Fruit fly (Drosophila melanogaster): Measurements from ENCODE around the gene obst-E.

The obst-E gene

dm6 chr2L:5771179-5771578, 5.2 kb upstream of the obst-E start (continued):
- TF ChIP-seq CG8290 (GFP tag; optimal IDR thresholded peaks at IDR 0.05) (peak; percentile 10), CG8290 (tag; optimal IDR thresholded peaks at IDR 0.05) (no peak), CG8944 (GFP tag; optimal IDR thresholded peaks at IDR 0.05) (peak; percentile 26), CG6683 (GFP tag; optimal IDR thresholded peaks at IDR 0.05) (no peak), stwl (tag; optimal IDR thresholded peaks at IDR 0.05) (peak; percentile 78), CG16813 (GFP tag; IDR thresholded peaks at IDR 0.05; ENCODE audit: partially characterized antibody) (peak; percentile 60), CG14667 (GFP tag; IDR thresholded peaks at IDR 0.05) (peak; percentile 41; the same call in 1 of the 2 replicates), slp2 (GFP tag; optimal IDR thresholded peaks at IDR 0.05) (no peak), amos (GFP tag; IDR thresholded peaks at IDR 0.05; ENCODE audit: partially characterized antibody) (peak; percentile 82), Dref (GFP tag; IDR thresholded peaks at IDR 0.05) (no peak), CG6813 (GFP tag; optimal IDR thresholded peaks at IDR 0.05) (no peak), vnd (GFP tag; IDR thresholded peaks at IDR 0.05; ENCODE audit: partially characterized antibody) (peak; percentile 50; the same call in 2 of the 3 replicates), sim (GFP tag; IDR thresholded peaks at IDR 0.05) (no peak), peb (GFP tag; IDR thresholded peaks at IDR 0.05) (no peak), CG9932 (GFP tag; IDR thresholded peaks at IDR 0.05) (peak; percentile 79), Lhr (GFP tag; optimal IDR thresholded peaks at IDR 0.05) (no peak), Scr (GFP tag; IDR thresholded peaks at IDR 0.05; ENCODE audit: partially characterized antibody) (0 out of 2 replicates have a peak, but pooled peaks have one; percentile 30), lmd (GFP tag; IDR thresholded peaks at IDR 0.05) (peak; percentile 46; the same call in 1 of the 2 replicates), dpn (GFP tag; optimal IDR thresholded peaks at IDR 0.05) (peak; percentile 32 to 53), CG2712 (tag; optimal IDR thresholded peaks at IDR 0.05) (no peak), CG9876 (GFP tag; optimal IDR thresholded peaks at IDR 0.05) (peak; percentile 8), CG3847 (GFP tag; IDR thresholded peaks at IDR 0.05) (peak; percentile 53; the same call in 1 of the 2 replicates), Blimp-1 (GFP tag; optimal IDR thresholded peaks at IDR 0.05) (no peak), CG1602 (GFP tag; optimal IDR thresholded peaks at IDR 0.05) (peak; percentile 32), wek (GFP tag; optimal IDR thresholded peaks at IDR 0.05) (no peak), CG7839 (tag; optimal IDR thresholded peaks at IDR 0.05) (no peak), CG12769 (tag; optimal IDR thresholded peaks at IDR 0.05) (peak; percentile 25), gsb (GFP tag; IDR thresholded peaks at IDR 0.05) (0 out of 2 replicates have a peak, but pooled peaks have one; percentile 10), tna (GFP tag; IDR thresholded peaks at IDR 0.05; ENCODE audit: partially characterized antibody) (peak; percentile 39; the same call in 1 of the 2 replicates), CG17829 (tag; optimal IDR thresholded peaks at IDR 0.05) (peak; percentile 48), CG12236 (GFP tag; optimal IDR thresholded peaks at IDR 0.05) (no peak), CG31365 (tag; optimal IDR thresholded peaks at IDR 0.05) (no peak), ken (GFP tag; IDR thresholded peaks at IDR 0.05) (peak; percentile 73; the same call in 2 of the 3 replicates), p53 (GFP tag; optimal IDR thresholded peaks at IDR 0.05) (no peak), CG18599 (GFP tag; optimal IDR thresholded peaks at IDR 0.05) (no peak), CG17361 (GFP tag; IDR thresholded peaks at IDR 0.05) (peak; percentile 54; the same call in 2 of the 3 replicates), tx (GFP tag; optimal IDR thresholded peaks at IDR 0.05) (no peak), caup (GFP tag; optimal IDR thresholded peaks at IDR 0.05; ENCODE audit: severe bottlenecking) (no peak), CG11247 (GFP tag; IDR thresholded peaks at IDR 0.05) (peak; percentile 43; the same call in 1 of the 2 replicates), CG4617 (GFP tag; optimal IDR thresholded peaks at IDR 0.05; ENCODE audit: borderline replicate concordance) (no peak), CG12391 (tag; optimal IDR thresholded peaks at IDR 0.05) (no peak), dysf (GFP tag; IDR thresholded peaks at IDR 0.05) (peak; percentile 55; the same call in 1 of the 3 replicates), grn (GFP tag; optimal IDR thresholded peaks at IDR 0.05) (no peak), CG11085 (GFP tag; IDR thresholded peaks at IDR 0.05) (peak; percentile 18; the same call in 1 of the 2 replicates), yki (optimal IDR thresholded peaks at IDR 0.05) (peak; percentile 52), ci (GFP tag; IDR thresholded peaks at IDR 0.05) (peak; percentile 23; the same call in 1 of the 3 replicates), CG15269 (tag; optimal IDR thresholded peaks at IDR 0.05) (peak; percentile 1), jumu (GFP tag; optimal IDR thresholded peaks at IDR 0.05) (no peak), MBD-R2 (GFP tag; IDR thresholded peaks at IDR 0.05) (peak; percentile 16; the same call in 1 of the 2 replicates), Chrac-16 (GFP tag; optimal IDR thresholded peaks at IDR 0.05) (peak; percentile 69)

Data from whole organism, embryonic.